Fruit fly (Drosophila melanogaster): ENCODE data around the gene CG34174.

DNA sequence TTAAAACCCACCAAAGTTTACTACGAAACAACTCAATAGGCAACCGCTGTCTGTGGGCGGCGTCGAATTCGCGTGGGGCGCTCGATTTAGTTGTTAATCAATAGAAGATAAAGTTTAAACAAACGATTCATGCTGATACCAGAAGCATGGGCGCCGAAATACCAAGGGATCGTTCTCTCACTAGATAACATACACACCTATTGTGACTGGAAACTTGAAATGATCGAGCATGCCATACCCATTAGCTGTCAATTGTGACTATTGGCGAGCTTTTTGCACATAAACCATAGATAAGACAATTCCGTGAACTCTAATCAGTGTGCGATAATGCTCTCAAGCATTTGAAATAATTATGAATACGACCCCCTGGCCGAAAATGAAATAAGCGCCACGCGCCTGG, 34.7 kb upstream of the CG34174 start:
- no peak for TF ChIP-seq Lim3 (GFP tag; IDR thresholded peaks at IDR 0.05)
- TF ChIP-seq CG7786 (GFP tag; optimal IDR thresholded peaks at IDR 0.05), result peak; percentile 78

All from whole organism, embryonic.